Fruit fly (Drosophila melanogaster): ENCODE data around the gene CG10621.

CG10621 gene

DNA sequence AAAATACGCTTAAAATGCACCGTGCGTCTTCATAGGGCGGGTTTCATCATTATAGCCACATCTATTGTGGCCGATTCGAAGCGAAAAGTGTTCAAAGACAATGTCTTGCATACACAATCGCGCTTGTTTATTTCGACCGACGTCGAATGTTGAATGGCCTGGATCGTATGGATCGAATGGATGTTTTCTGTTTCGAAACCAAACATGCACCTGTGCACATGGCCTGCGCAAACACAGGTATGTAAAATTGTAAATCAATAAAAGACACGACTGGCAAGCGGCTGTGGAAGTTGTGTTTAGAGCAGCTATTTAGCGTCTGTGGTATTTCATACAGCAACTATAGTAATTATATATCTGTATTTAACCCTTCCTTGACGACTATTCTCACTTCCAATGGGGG lies 27.3 kb upstream of the CG10621 start:
- peak; percentile 21 for TF ChIP-seq fru (GFP tag; optimal IDR thresholded peaks at IDR 0.05)
- TF ChIP-seq dmrt93B (GFP tag; optimal IDR thresholded peaks at IDR 0.05) = no peak
- no peak for TF ChIP-seq usp (GFP tag; optimal IDR thresholded peaks at IDR 0.05)
- no peak for TF ChIP-seq Mio (GFP tag; optimal IDR thresholded peaks at IDR 0.05)
- TF ChIP-seq br (GFP tag; optimal IDR thresholded peaks at IDR 0.05) = peak; percentile 31
- no peak for TF ChIP-seq pan (optimal IDR thresholded peaks at IDR 0.05)
- no peak for TF ChIP-seq N (GFP tag; optimal IDR thresholded peaks at IDR 0.05)
- TF ChIP-seq CrebA (GFP tag; optimal IDR thresholded peaks at IDR 0.05; ENCODE audit: borderline replicate concordance) = no peak
- TF ChIP-seq GATAd (GFP tag; optimal IDR thresholded peaks at IDR 0.05) = no peak
- TF ChIP-seq Vsx2 (GFP tag; optimal IDR thresholded peaks at IDR 0.05; ENCODE audit: partially characterized antibody) = no peak
- peak; percentile 47 for TF ChIP-seq brk (GFP tag; optimal IDR thresholded peaks at IDR 0.05)
- TF ChIP-seq Jra (GFP tag; optimal IDR thresholded peaks at IDR 0.05) = peak; percentile 43
- TF ChIP-seq Hr83 (GFP tag; optimal IDR thresholded peaks at IDR 0.05; ENCODE audit: poor library complexity, severe bottlenecking) = peak; percentile 98
- no peak for TF ChIP-seq psq (GFP tag; optimal IDR thresholded peaks at IDR 0.05)
- no peak for TF ChIP-seq woc (GFP tag; optimal IDR thresholded peaks at IDR 0.05)
- peak in 1 of 2 experiments; percentile 17 for TF ChIP-seq foxo (GFP tag; optimal IDR thresholded peaks at IDR 0.05)
- TF ChIP-seq OdsH (GFP tag; optimal IDR thresholded peaks at IDR 0.05) = peak; percentile 45
- TF ChIP-seq h (GFP tag; optimal IDR thresholded peaks at IDR 0.05) = peak; percentile 41
- no peak for TF ChIP-seq CG32264 (GFP tag; optimal IDR thresholded peaks at IDR 0.05)
- peak; percentile 66 for TF ChIP-seq Hnf4 (GFP tag; optimal IDR thresholded peaks at IDR 0.05)
- TF ChIP-seq rgr (GFP tag; optimal IDR thresholded peaks at IDR 0.05) = peak; percentile 57

DNA sequence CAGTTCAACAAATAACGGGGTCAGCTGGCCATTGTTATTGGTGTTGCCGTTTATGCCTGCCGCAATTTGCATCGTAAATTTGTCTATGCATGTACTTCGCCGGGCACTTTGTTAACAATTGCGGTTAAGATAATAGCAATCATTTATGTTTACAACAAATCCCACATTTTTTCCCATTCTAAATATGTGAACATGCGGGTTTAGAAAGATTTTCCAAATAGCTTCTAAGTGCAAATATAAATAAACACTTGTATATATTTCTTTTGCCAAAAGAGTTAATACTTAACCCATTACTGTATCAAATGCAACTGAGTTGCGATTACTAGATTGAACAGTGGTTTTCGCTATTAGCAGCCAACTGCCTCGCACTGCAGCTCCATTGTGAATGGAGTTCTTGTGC lies 26.8 kb upstream of the CG10621 start:
- TF ChIP-seq woc (GFP tag; optimal IDR thresholded peaks at IDR 0.05) (no peak), dsf (GFP tag; optimal IDR thresholded peaks at IDR 0.05; ENCODE audit: borderline replicate concordance) (no peak), CG9705 (GFP tag; optimal IDR thresholded peaks at IDR 0.05) (no peak), psq (GFP tag; optimal IDR thresholded peaks at IDR 0.05) (no peak), Jra (GFP tag; optimal IDR thresholded peaks at IDR 0.05) (no peak)

DNA sequence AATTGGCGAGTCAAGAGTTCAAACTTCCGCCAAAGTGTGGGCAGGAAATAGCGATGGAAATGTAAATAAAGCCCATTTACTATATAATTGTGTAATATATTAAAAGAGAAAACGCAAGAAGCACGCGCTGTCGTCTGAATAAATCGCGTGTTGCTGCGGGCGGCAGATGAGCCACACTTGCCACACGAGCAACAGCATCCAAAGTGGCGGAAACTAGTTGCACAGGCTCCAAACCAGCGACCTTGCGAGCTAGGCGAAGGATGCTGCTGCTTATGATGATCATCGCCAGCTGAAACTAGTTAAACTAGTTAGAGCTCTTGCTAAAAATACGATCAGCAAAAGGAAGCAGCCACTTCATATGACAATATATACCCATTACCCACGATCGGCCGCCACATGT lies 25.2 kb upstream of the CG10621 start:
- no peak for TF ChIP-seq Mio (GFP tag; optimal IDR thresholded peaks at IDR 0.05)
- no peak for TF ChIP-seq dmrt93B (GFP tag; optimal IDR thresholded peaks at IDR 0.05)
- no peak for TF ChIP-seq ey (GFP tag; optimal IDR thresholded peaks at IDR 0.05)
- no peak for TF ChIP-seq GATAd (GFP tag; optimal IDR thresholded peaks at IDR 0.05)
- no peak for TF ChIP-seq sv (GFP tag; optimal IDR thresholded peaks at IDR 0.05)
- TF ChIP-seq brk (GFP tag; optimal IDR thresholded peaks at IDR 0.05) = no peak
- TF ChIP-seq usp (GFP tag; optimal IDR thresholded peaks at IDR 0.05) = no peak
- TF ChIP-seq Hnf4 (GFP tag; optimal IDR thresholded peaks at IDR 0.05) = no peak
- TF ChIP-seq dl (GFP tag; optimal IDR thresholded peaks at IDR 0.05; ENCODE audit: insufficient read depth in 1 of 2, partially characterized antibody in 2 of 2) = no peak
- no peak for TF ChIP-seq Dif (GFP tag; optimal IDR thresholded peaks at IDR 0.05; ENCODE audit: partially characterized antibody)
- no peak for TF ChIP-seq Abd-B (GFP tag; optimal IDR thresholded peaks at IDR 0.05)
- no peak for TF ChIP-seq psq (GFP tag; optimal IDR thresholded peaks at IDR 0.05)
- TF ChIP-seq CG32264 (GFP tag; optimal IDR thresholded peaks at IDR 0.05) = no peak
- no peak for TF ChIP-seq Hr83 (GFP tag; optimal IDR thresholded peaks at IDR 0.05; ENCODE audit: poor library complexity, severe bottlenecking)
- TF ChIP-seq dsf (GFP tag; optimal IDR thresholded peaks at IDR 0.05; ENCODE audit: borderline replicate concordance) = no peak
- no peak for TF ChIP-seq OdsH (GFP tag; optimal IDR thresholded peaks at IDR 0.05)
- TF ChIP-seq Hr78 (GFP tag; optimal IDR thresholded peaks at IDR 0.05) = no peak
- TF ChIP-seq Sp1 (GFP tag; optimal IDR thresholded peaks at IDR 0.05) = no peak
- TF ChIP-seq pan (optimal IDR thresholded peaks at IDR 0.05) = no peak
- TF ChIP-seq jim (GFP tag; optimal IDR thresholded peaks at IDR 0.05) = no peak

DNA sequence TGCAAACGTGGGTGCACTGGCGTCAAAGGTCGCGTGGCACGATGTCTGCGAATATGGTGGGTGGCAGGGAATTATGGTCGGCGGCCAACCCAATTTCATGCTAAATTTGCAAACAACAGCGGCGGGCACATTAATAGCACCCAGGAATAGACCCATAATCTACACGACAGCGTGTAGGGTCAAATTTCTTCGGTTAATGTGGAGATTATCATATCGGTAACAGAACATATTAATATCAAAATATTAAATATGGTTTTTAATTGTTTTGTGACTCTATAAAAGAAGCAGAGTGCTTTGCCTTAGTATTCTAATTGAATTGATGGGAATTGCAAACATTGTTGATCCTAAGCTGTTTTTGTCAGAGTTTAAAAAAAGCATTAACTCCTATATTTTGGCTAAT lies 24.7 kb upstream of the CG10621 start:
- TF ChIP-seq foxo (GFP tag; optimal IDR thresholded peaks at IDR 0.05) (no peak), Abd-B (GFP tag; optimal IDR thresholded peaks at IDR 0.05) (no peak)

DNA sequence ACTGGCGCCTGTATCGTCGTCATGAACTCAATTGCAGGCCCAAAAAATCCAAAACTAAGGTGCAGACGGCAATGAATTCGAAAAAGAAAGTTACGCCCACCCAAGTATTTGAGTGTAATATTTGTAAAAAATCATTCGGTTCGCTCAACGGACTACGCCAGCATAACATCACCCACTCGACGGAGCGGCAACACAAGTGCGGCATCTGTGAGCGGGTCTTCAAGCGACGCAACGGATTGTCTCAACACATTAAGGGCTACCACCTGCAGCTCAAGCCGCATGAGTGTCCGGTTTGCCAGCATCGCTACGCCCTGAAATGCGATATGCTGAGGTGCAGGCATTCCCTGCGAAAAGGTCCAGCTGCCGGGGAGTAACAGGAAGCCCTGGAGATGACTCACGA lies 22.5 kb upstream of the CG10621 start:
- TF ChIP-seq N (GFP tag; optimal IDR thresholded peaks at IDR 0.05) = no peak
- no peak for TF ChIP-seq Myc (optimal IDR thresholded peaks at IDR 0.05)
- TF ChIP-seq GATAd (GFP tag; optimal IDR thresholded peaks at IDR 0.05) = no peak
- no peak for TF ChIP-seq Hnf4 (GFP tag; optimal IDR thresholded peaks at IDR 0.05)
- TF ChIP-seq br (GFP tag; optimal IDR thresholded peaks at IDR 0.05) = no peak
- TF ChIP-seq psq (GFP tag; optimal IDR thresholded peaks at IDR 0.05) = no peak
- TF ChIP-seq Dif (GFP tag; optimal IDR thresholded peaks at IDR 0.05; ENCODE audit: partially characterized antibody) = no peak
- TF ChIP-seq dl (GFP tag; optimal IDR thresholded peaks at IDR 0.05; ENCODE audit: insufficient read depth in 1 of 2, partially characterized antibody in 2 of 2) = no peak
- no peak for TF ChIP-seq brk (GFP tag; optimal IDR thresholded peaks at IDR 0.05)
- TF ChIP-seq sage (GFP tag; optimal IDR thresholded peaks at IDR 0.05) = no peak
- no peak for TF ChIP-seq h (GFP tag; optimal IDR thresholded peaks at IDR 0.05)
- TF ChIP-seq Jra (GFP tag; optimal IDR thresholded peaks at IDR 0.05) = no peak
- no peak for TF ChIP-seq ey (GFP tag; optimal IDR thresholded peaks at IDR 0.05)
- TF ChIP-seq Hr78 (GFP tag; optimal IDR thresholded peaks at IDR 0.05) = no peak
- no peak for TF ChIP-seq usp (GFP tag; optimal IDR thresholded peaks at IDR 0.05)
